Worm (Caenorhabditis elegans) whole organism, L4/young adult: Measurements from ENCODE around the gene lsy-12.

Experiments used
- dao-5 ChIP-seq: sonication (generic microtip); optimal IDR thresholded peaks from 2 replicates; lab custom pipeline; 2016; ENCODE audit warnings: missing genotype, missing genetic modification characterization, moderate library complexity, missing compliant biosample characterization
- him-1 ChIP-seq: sonication (generic microtip); optimal IDR thresholded peaks from 2 replicates; lab custom pipeline; 2016; ENCODE audit warnings: missing genotype, missing genetic modification reagents, missing genetic modification characterization, missing compliant biosample characterization

DNA sequence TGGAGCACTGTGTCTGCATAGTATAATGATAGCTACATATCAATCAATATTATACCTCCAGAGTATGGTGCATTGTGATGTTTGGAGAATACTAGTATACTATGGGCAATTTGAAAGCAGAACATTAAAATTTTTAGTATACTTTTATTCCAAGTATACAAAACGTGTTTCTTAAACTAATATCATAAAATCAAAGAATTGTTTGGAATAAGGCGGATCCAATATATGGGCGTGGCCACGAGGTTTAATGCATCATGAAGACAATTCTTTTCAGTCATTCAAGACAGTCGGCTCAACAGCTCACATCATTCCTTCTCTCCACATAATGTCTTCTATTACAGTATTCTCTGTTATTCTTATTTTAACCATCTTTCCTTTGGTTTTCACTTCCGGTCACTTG, 20.1 kb upstream of the lsy-12 start, which contains the start of gene sdz-31:
- TF ChIP-seq dao-5 (no peak), him-1 (tag; lab: Kevin White, UChicago) (no peak)
